Worm (Caenorhabditis elegans): ENCODE results near the gene ocr-1.

ocr-1 gene

ce11 chrV:10816831-10817230 lies 52.7 kb downstream of the ocr-1 start:
- TF ChIP-seq snpc-1.1 (tag; optimal IDR thresholded peaks at IDR 0.05; ENCODE audit: insufficient read depth) (no peak), ama-1 (optimal IDR thresholded peaks at IDR 0.05) (no peak), ama-1 (GFP tag; optimal IDR thresholded peaks at IDR 0.05) (peak in 1 of 2 experiments; percentile 21), F57A8.1 (GFP tag; optimal IDR thresholded peaks at IDR 0.05) (no peak)

Data from whole organism, young adult.